Worm (Caenorhabditis elegans) whole organism, late embryonic: ENCODE measurements around the gene irld-22.

Experiments
- C08G9.2 ChIP-seq: sonication (generic microtip); optimal IDR thresholded peaks from 2 replicates; lab custom pipeline; 2016; ENCODE audit warnings: mild to moderate bottlenecking, missing genetic modification characterization, moderate library complexity, missing compliant biosample characterization
- ama-1 ChIP-seq: fragments of 150-350 bp; optimal IDR thresholded peaks from 2 replicates; lab custom pipeline; 2014
- ceh-14 ChIP-seq: sonication (generic microtip); optimal IDR thresholded peaks from 2 replicates; lab custom pipeline; 2016; ENCODE audit warnings: missing genotype, missing genetic modification characterization, missing compliant biosample characterization
- ceh-19 ChIP-seq: fragments of 200-800 bp; sonication (Bioruptor generic); optimal IDR thresholded peaks from 2 replicates; lab custom pipeline; 2018; ENCODE audit warnings: mild to moderate bottlenecking, missing genetic modification characterization, missing compliant biosample characterization
- ceh-22 ChIP-seq: sonication (generic microtip); optimal IDR thresholded peaks from 2 replicates; lab custom pipeline; 2017; ENCODE audit warnings: missing biosample characterization, missing genetic modification characterization
- ceh-45 ChIP-seq: fragments of 200-800 bp; sonication (Bioruptor generic); IDR thresholded peaks from 2 replicates; pipeline ENCODE4 v1.3.6; 2022; ENCODE audit warnings: missing genetic modification reagents, missing genetic modification characterization, missing compliant biosample characterization
- ceh-9 ChIP-seq: sonication (generic microtip); optimal IDR thresholded peaks from 2 replicates; lab custom pipeline; 2016; ENCODE audit warnings: mild to moderate bottlenecking, missing genetic modification characterization, inconsistent platforms, missing compliant biosample characterization
- dmd-4 ChIP-seq: sonication (generic microtip); optimal IDR thresholded peaks from 2 replicates; lab custom pipeline; 2016; ENCODE audit warnings: borderline replicate concordance, missing genetic modification characterization, missing compliant biosample characterization
- dve-1 ChIP-seq: sonication (generic microtip); optimal IDR thresholded peaks from 2 replicates; lab custom pipeline; 2017; ENCODE audit warnings: antibody characterized with exemption, mild to moderate bottlenecking, missing genetic modification characterization, missing compliant biosample characterization
- elt-2 ChIP-seq: sonication (generic microtip); optimal IDR thresholded peaks from 2 replicates; lab custom pipeline; 2016; ENCODE audit warnings: missing genetic modification reagents, missing genetic modification characterization, missing compliant biosample characterization
- elt-4 ChIP-seq: sonication (generic microtip); optimal IDR thresholded peaks from 2 replicates; lab custom pipeline; 2016; ENCODE audit warnings: missing genetic modification characterization, missing compliant biosample characterization
- eyg-1 ChIP-seq: sonication (generic microtip); optimal IDR thresholded peaks from 2 replicates; lab custom pipeline; 2016; ENCODE audit warnings: missing genotype, missing genetic modification characterization, missing compliant biosample characterization
- fax-1 ChIP-seq: sonication (generic microtip); optimal IDR thresholded peaks from 2 replicates; lab custom pipeline; 2016; ENCODE audit warnings: missing genotype, missing genetic modification characterization, missing compliant biosample characterization
- hlh-13 ChIP-seq: fragments of 200-800 bp; sonication (Bioruptor generic); optimal IDR thresholded peaks from 2 replicates; lab custom pipeline; 2018; ENCODE audit warnings: mild to moderate bottlenecking, missing genetic modification characterization, missing compliant biosample characterization
- hlh-30 ChIP-seq: sonication (generic microtip); optimal IDR thresholded peaks from 2 replicates; lab custom pipeline; 2017; ENCODE audit warnings: antibody characterized with exemption, missing genetic modification characterization, missing compliant biosample characterization; ENCODE audit not compliant: insufficient read depth
- hlh-8 ChIP-seq: sonication (generic microtip); optimal IDR thresholded peaks from 2 replicates; lab custom pipeline; 2016; ENCODE audit warnings: missing genotype, missing genetic modification characterization, missing compliant biosample characterization
- lim-6 ChIP-seq: sonication (generic microtip); optimal IDR thresholded peaks from 2 replicates; lab custom pipeline; 2016; ENCODE audit warnings: missing genetic modification characterization, missing compliant biosample characterization
- madf-2 ChIP-seq: sonication (generic microtip); optimal IDR thresholded peaks from 2 replicates; lab custom pipeline; 2017; ENCODE audit warnings: missing genetic modification characterization, missing compliant biosample characterization
- mec-3 ChIP-seq: sonication (generic microtip); optimal IDR thresholded peaks from 2 replicates; lab custom pipeline; 2016; ENCODE audit warnings: borderline replicate concordance, missing genetic modification characterization, missing compliant biosample characterization
- nfya-1 ChIP-seq: sonication (generic microtip); optimal IDR thresholded peaks from 2 replicates; lab custom pipeline; 2017; ENCODE audit warnings: missing genetic modification characterization, mild to moderate bottlenecking, missing compliant biosample characterization, antibody characterized with exemption, moderate library complexity
- nhr-11 ChIP-seq: fragments of 150-350 bp; optimal IDR thresholded peaks from 2 replicates; lab custom pipeline; 2014; ENCODE audit warnings: missing biosample characterization, missing genetic modification characterization
- nhr-232 ChIP-seq: sonication (generic microtip); optimal IDR thresholded peaks from 2 replicates; lab custom pipeline; 2016; ENCODE audit warnings: missing genetic modification characterization, missing compliant biosample characterization
- npax-4 ChIP-seq: sonication (generic microtip); optimal IDR thresholded peaks from 2 replicates; lab custom pipeline; 2016; ENCODE audit warnings: missing genetic modification characterization, missing compliant biosample characterization
- odd-2 ChIP-seq: sonication (generic microtip); optimal IDR thresholded peaks from 2 replicates; lab custom pipeline; 2017; ENCODE audit warnings: antibody characterized with exemption, mild to moderate bottlenecking, missing genetic modification characterization, missing compliant biosample characterization
- pag-3 ChIP-seq: sonication (generic microtip); optimal IDR thresholded peaks from 2 replicates; lab custom pipeline; 2016; ENCODE audit warnings: missing compliant biosample characterization, missing genetic modification characterization, borderline replicate concordance
- pha-2 ChIP-seq: sonication (generic microtip); optimal IDR thresholded peaks from 2 replicates; lab custom pipeline; 2017; ENCODE audit warnings: mild to moderate bottlenecking, missing genetic modification characterization, missing compliant biosample characterization
- sox-2 ChIP-seq: fragments of 200-800 bp; sonication (Bioruptor generic); IDR thresholded peaks from 2 replicates; pipeline ENCODE4 v1.3.6; 2022; ENCODE audit warnings: missing genetic modification reagents, missing genetic modification characterization, missing compliant biosample characterization
- tbx-2 ChIP-seq: sonication (generic microtip); optimal IDR thresholded peaks from 2 replicates; lab custom pipeline; 2016; ENCODE audit warnings: missing genetic modification characterization, missing compliant biosample characterization
- tbx-7 ChIP-seq: sonication (generic microtip); optimal IDR thresholded peaks from 2 replicates; lab custom pipeline; 2016; ENCODE audit warnings: missing genotype, missing genetic modification characterization, missing compliant biosample characterization
- ttx-3 ChIP-seq: sonication (generic microtip); optimal IDR thresholded peaks from 2 replicates; lab custom pipeline; 2016; ENCODE audit warnings: missing genetic modification reagents, missing genetic modification characterization, missing compliant biosample characterization
- unc-3 ChIP-seq, 2 experiments: fragments of 200-800 bp in 1 of 2; sonication (Bioruptor generic) in 1 of 2; sonication (generic microtip) in 1 of 2; conservative IDR thresholded peaks in 1 of 2; optimal IDR thresholded peaks in 1 of 2; 2 replicates each; pipeline versions ENCODE4 v1.3.6 to Lab custom; 2016 to 2022; ENCODE audit warnings: missing compliant biosample characterization in 2 of 2, missing genetic modification characterization in 2 of 2, missing genetic modification reagents in 1 of 2
- unc-42 ChIP-seq: sonication (generic microtip); optimal IDR thresholded peaks from 2 replicates; lab custom pipeline; 2016; ENCODE audit warnings: missing genotype, missing genetic modification characterization, missing compliant biosample characterization
- zip-5 ChIP-seq: sonication (generic microtip); optimal IDR thresholded peaks from 2 replicates; lab custom pipeline; 2016; ENCODE audit warnings: missing genetic modification characterization, missing compliant biosample characterization
- ztf-16 ChIP-seq: sonication (generic microtip); optimal IDR thresholded peaks from 2 replicates; lab custom pipeline; 2017; ENCODE audit warnings: missing genetic modification characterization, missing compliant biosample characterization

irld-22 gene

ce11 chrV:3927522-3927921, 27.5 kb upstream of the irld-22 start:
- TF ChIP-seq odd-2 (tag; lab: Kevin White, UChicago) (no peak), elt-2 (tag; lab: Kevin White, UChicago) (no peak), nhr-232 (tag; lab: Kevin White, UChicago) (no peak), ama-1 (lab: Kevin White, UChicago) (no peak), nfya-1 (no peak), madf-2 (no peak), dve-1 (tag; lab: Kevin White, UChicago) (no peak), tbx-2 (no peak), hlh-8 (tag; lab: Kevin White, UChicago) (no peak), pha-2 (tag; lab: Kevin White, UChicago) (no peak)

DNA sequence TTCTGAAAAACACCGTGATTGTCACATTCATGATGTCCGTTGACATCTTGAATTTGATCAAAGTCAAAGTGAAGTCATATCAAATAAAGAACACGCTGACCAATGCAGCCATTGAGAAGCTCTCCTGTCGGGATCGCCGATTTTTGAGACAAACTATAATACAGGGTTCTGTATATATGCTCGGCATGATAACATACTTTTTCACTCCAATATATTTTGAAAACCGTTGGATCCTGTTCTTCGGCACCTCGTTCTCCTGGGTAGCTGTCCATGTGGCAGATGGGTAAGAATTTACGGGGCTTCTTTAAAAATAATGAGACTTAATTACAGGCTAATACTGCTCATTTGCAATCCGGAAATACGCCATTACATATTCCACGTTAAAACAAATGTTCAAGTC, 22.5 kb upstream of the irld-22 start:
- TF ChIP-seq pha-2 (tag; lab: Kevin White, UChicago) (no peak), nhr-11 (no peak), ceh-14 (tag; lab: Kevin White, UChicago) (no peak), elt-2 (tag; lab: Kevin White, UChicago) (no peak), ceh-45 (GFP tag; lab: Robert Waterston, UW) (no peak), ceh-9 (tag; lab: Kevin White, UChicago) (no peak), unc-42 (tag; lab: Kevin White, UChicago) (no peak), nhr-232 (tag; lab: Kevin White, UChicago) (no peak), elt-4 (tag; lab: Kevin White, UChicago) (no peak), madf-2 (no peak), zip-5 (tag; lab: Kevin White, UChicago) (no peak), fax-1 (tag; lab: Kevin White, UChicago) (no peak), tbx-7 (tag; lab: Kevin White, UChicago) (no peak), tbx-2 (no peak), pag-3 (no peak)

DNA sequence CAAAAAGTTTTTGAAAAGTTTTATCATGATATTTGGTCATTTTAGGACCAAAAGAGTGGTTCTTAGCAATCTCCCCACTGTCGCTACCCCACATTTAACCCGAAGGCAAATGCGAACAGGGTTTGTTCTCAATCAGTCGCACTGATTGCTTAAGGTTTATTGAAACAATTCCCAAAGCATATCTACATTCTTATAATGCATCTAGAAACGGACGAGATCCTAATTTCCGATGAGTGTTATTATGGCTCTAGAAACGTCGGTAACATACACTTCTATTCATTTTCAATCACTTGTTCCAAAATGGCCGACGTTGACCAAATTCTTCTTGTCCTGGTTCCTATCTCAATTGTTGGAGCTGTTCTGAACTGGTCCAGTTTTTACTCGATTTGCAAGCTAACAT, 21.6 kb upstream of the irld-22 start, which contains the start of gene srx-65:
Gene srx-65 (plus strand): TSS at position 301 of the 400 bp plus-strand sequence.
- TF ChIP-seq npax-4 = no peak
- no peak for TF ChIP-seq elt-4 (tag; lab: Kevin White, UChicago)
- TF ChIP-seq hlh-30 = no peak
- no peak for TF ChIP-seq dmd-4 (tag; lab: Kevin White, UChicago)
- no peak for TF ChIP-seq C08G9.2 (tag; lab: Kevin White, UChicago)

DNA sequence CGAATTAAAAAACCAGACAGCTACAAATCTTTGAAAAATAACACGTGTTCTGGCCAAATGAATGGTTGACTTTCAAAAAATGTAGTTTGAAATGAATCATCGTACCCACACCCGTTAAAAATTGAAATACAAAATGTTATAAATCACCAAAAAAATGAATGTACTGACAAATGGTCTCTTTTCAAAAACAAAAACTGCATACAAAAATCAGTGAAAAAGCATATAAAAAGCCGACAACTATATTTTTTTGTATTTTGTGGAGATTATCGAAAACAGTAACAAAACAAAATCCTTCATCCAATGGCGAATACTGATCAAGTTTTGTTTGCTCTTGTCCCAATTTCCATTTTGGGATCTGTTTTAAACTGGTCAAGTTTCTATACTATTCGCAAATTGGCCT, 19.3 kb upstream of the irld-22 start, which contains the start of gene srx-66:
Gene srx-66 (plus strand): TSS at position 301 of the 400 bp plus-strand sequence.
- TF ChIP-seq ttx-3 (tag; lab: Kevin White, UChicago) = no peak
- no peak for TF ChIP-seq unc-42 (tag; lab: Kevin White, UChicago)
- TF ChIP-seq mec-3 (tag; lab: Kevin White, UChicago) = no peak
- TF ChIP-seq lim-6 (tag; lab: Kevin White, UChicago) = no peak
- no peak for TF ChIP-seq unc-3 (GFP tag; conservative IDR thresholded peaks at IDR 0.05; lab: Robert Waterston, UW)
- no peak for TF ChIP-seq unc-3 (tag; optimal IDR thresholded peaks at IDR 0.05; lab: Kevin White, UChicago)
- no peak for TF ChIP-seq pha-2 (tag; lab: Kevin White, UChicago)
- no peak for TF ChIP-seq ztf-16 (tag; lab: Kevin White, UChicago)
- no peak for TF ChIP-seq C08G9.2 (tag; lab: Kevin White, UChicago)
- TF ChIP-seq sox-2 (GFP tag; lab: Robert Waterston, UW) = no peak
- TF ChIP-seq nhr-11 = no peak
- no peak for TF ChIP-seq dve-1 (tag; lab: Kevin White, UChicago)

DNA sequence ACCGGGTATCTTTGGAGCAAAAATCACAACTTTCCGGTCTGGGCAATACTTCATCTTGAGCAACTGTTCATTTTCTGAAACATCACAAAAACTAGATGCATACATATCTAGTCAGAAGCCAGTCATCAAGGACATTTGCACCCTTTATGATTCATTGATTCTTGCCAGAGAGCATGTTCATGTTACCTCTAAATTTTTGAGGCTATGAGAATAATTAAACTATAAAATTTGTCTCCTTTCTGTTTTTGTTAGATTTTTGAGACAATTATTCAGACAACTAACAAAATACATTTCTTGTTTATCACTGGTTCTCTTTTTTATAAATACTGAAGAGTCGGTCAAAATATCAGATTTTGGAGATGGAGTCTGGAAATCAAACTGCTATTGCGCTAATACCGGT, 16.5 kb upstream of the irld-22 start, which contains the start of gene srx-67:
Gene srx-67 (plus strand): TSS at position 301 of the 400 bp plus-strand sequence.
- TF ChIP-seq C08G9.2 (tag; lab: Kevin White, UChicago) = no peak
- no peak for TF ChIP-seq ceh-19 (GFP tag; lab: Kevin White, UChicago)
- TF ChIP-seq hlh-13 = no peak
- TF ChIP-seq ama-1 (lab: Kevin White, UChicago) = no peak
- TF ChIP-seq nhr-232 (tag; lab: Kevin White, UChicago) = no peak
- TF ChIP-seq ceh-22 (tag; lab: Kevin White, UChicago) = no peak
- no peak for TF ChIP-seq odd-2 (tag; lab: Kevin White, UChicago)
- no peak for TF ChIP-seq hlh-8 (tag; lab: Kevin White, UChicago)
- TF ChIP-seq ceh-45 (GFP tag; lab: Robert Waterston, UW) = no peak
- TF ChIP-seq eyg-1 (tag; lab: Kevin White, UChicago) = no peak
